Fruit fly (Drosophila melanogaster): ENCODE data around the gene CG45084.

Gene CG45084

DNA sequence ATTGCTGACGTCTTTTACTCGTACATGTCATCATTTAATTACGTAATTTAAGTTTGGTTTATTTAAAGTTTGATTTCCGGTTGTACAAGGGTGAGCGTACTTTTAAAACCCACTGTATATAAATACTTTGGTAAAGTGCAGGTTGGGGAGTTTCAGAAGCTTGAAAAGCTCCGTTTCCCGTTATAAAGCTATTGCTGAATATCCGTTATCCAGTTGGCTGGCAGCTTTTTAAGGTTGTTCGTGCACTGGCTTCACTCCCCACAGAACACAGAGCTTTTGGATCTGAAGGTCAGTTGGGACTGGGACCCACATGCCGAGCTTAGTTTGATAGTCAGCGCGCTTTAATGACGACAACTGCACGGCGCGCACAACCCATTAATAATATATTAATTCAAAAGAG is at the start of gene CG45084, which contains the start of gene BicC:
CG45084 (plus strand) TSS at position 321 of the 400 bp plus-strand sequence.
BicC (plus strand) TSS at position 321 of the 400 bp plus-strand sequence.
- TF ChIP-seq usp (GFP tag; optimal IDR thresholded peaks at IDR 0.05) (no peak), Dll (optimal IDR thresholded peaks at IDR 0.05) (no peak), EcR (GFP tag; optimal IDR thresholded peaks at IDR 0.05) (no peak)

DNA sequence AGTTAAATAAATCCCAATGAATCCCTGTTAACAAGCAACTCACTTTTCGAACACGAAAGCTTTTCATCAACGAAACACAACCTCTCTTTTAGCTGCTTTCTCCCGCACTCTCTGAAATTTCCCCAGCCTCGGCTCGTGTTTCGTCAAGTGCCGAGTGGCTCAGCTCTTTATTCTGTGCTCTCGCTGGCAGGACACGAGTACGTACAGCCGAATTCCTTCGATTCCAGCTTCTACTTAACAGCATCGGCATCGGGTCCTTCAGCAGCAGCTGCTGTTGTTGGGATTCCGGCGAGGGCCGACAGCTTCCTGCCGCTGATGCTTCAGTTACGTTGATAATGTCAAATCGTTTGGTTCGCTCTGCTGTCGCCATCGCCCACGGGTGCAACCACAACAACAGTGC is 41.6 kb upstream of the CG45084 start, which contains the start of gene beat-Ic:
beat-Ic (plus strand) TSS at position 93 of the 400 bp plus-strand sequence.
- TF ChIP-seq usp (GFP tag; optimal IDR thresholded peaks at IDR 0.05) = no peak

DNA sequence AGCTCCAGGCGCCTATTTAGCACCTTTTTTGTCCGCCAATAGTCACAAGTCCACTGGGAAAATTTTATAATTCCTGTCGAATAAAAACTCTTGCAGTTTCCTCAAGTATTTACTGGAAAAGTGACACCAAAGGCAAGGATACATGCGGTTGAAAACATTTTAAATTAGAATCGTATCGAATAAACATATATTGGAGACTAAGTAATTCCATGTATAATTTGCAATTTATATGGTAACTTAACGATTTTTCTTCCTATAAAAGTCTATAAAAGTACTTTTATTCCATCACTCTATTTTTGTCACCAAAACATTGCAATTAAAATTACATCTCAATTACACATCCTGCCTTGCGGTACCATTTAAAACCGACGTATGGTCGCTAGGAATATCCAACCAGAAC is 38.3 kb upstream of the CG45084 start, which contains the start of gene CG34167:
CG34167 (minus strand) TSS at position 101 of the 400 bp plus-strand sequence.
- TF ChIP-seq usp (GFP tag; optimal IDR thresholded peaks at IDR 0.05) = no peak
- TF ChIP-seq pan (optimal IDR thresholded peaks at IDR 0.05) = no peak
- no peak for TF ChIP-seq EcR (GFP tag; optimal IDR thresholded peaks at IDR 0.05)

DNA sequence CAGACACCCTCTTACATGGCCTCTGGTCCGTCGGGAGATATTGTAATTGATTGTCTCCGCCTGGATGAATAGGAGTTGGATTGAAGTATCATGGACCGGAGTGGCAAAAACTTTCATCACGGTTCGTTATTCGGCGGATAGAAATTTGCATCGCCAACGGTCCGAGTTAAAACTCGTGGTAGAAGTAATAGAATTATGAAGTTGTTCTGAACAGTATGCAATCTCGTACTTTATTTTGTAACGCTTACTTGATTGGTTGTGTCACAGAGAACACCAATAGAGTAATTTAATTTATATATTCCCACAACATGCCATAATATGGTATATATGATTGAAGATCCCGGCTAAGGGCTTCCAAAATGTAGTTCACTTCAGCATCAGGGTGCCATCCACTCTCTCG is 37.8 kb upstream of the CG45084 start, which contains the start of the genes CG13245 and CG43816:
CG13245 (plus strand) TSS at position 301 of the 400 bp plus-strand sequence.
CG43816 (plus strand) TSS at position 301 of the 400 bp plus-strand sequence.
- TF ChIP-seq Dll (optimal IDR thresholded peaks at IDR 0.05) (no peak), pan (optimal IDR thresholded peaks at IDR 0.05) (no peak), EcR (GFP tag; optimal IDR thresholded peaks at IDR 0.05) (no peak), psq (optimal IDR thresholded peaks at IDR 0.05) (no peak), CG8478 (optimal IDR thresholded peaks at IDR 0.05) (no peak), usp (GFP tag; optimal IDR thresholded peaks at IDR 0.05) (no peak)

DNA sequence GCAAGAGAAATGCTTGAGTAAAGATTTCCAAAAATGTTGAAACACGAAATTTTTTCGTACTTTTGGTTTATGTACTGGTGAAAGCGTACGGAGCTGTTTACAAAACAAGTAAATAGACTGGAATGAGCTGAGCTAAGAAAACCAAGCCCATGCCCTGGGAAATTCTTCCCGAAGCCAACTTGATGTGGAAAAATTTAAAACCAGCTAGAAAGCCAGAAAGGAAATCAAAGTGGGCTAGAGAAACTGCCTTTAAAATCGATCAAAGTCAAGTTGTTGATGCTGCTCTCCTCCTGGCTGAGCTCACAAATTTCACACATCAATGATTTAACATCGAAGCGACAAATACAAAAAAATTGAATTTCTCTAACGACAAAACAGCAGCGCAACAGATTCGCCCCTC is 35.7 kb upstream of the CG45084 start, which contains the start of gene CG31820:
CG31820 (minus strand) TSS at position 101 of the 400 bp plus-strand sequence.
- TF ChIP-seq Dll (optimal IDR thresholded peaks at IDR 0.05) = no peak
- no peak for TF ChIP-seq psq (optimal IDR thresholded peaks at IDR 0.05)

DNA sequence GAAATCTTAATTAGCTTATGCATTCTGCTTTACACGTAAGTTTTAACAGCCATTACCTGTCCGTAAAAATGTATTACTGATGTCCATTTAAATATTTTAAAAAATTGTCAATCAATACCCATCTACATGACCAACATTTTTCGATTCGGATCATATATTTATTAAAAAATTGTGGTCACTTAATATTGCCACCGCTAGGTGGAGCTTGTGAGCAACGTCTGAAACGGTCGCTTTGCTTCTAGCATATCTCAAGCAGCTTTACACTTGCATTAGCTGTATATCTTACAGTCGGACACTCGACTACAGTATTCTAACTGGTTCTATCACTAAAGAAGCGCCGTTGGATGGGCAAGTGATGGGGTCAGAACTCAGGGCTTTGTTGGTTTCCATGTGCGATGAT is 15.2 kb upstream of the CG45084 start:
- no peak for TF ChIP-seq EcR (GFP tag; optimal IDR thresholded peaks at IDR 0.05)
- no peak for TF ChIP-seq CG8478 (optimal IDR thresholded peaks at IDR 0.05)
- TF ChIP-seq psq (optimal IDR thresholded peaks at IDR 0.05) = no peak
- TF ChIP-seq Dll (optimal IDR thresholded peaks at IDR 0.05) = no peak
- TF ChIP-seq pan (optimal IDR thresholded peaks at IDR 0.05) = no peak
- no peak for TF ChIP-seq usp (GFP tag; optimal IDR thresholded peaks at IDR 0.05)

DNA sequence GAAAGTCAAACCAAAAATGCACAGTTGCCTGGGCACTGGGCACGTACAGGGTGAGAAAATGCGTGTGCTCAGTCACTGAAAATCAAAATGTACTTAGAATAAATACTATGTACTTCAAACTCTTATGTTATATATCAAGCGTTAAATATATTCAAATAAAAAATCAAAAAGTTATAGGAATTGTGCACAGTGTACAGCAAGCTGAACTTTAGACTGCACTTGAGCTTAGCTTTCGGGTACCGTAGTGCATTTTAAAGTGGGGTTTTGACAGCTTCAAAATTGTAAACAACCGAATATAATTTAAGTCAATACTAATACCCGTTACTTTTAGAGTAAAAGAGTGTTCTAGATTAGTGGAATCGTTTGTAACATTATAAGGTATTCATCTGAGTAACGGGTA is 1.6 kb upstream of the CG45084 start:
- no peak for TF ChIP-seq psq (optimal IDR thresholded peaks at IDR 0.05)
- no peak for TF ChIP-seq Dll (optimal IDR thresholded peaks at IDR 0.05)
- TF ChIP-seq pan (optimal IDR thresholded peaks at IDR 0.05) = no peak
- TF ChIP-seq EcR (GFP tag; optimal IDR thresholded peaks at IDR 0.05) = no peak
- TF ChIP-seq usp (GFP tag; optimal IDR thresholded peaks at IDR 0.05) = no peak
- no peak for TF ChIP-seq CG8478 (optimal IDR thresholded peaks at IDR 0.05)

DNA sequence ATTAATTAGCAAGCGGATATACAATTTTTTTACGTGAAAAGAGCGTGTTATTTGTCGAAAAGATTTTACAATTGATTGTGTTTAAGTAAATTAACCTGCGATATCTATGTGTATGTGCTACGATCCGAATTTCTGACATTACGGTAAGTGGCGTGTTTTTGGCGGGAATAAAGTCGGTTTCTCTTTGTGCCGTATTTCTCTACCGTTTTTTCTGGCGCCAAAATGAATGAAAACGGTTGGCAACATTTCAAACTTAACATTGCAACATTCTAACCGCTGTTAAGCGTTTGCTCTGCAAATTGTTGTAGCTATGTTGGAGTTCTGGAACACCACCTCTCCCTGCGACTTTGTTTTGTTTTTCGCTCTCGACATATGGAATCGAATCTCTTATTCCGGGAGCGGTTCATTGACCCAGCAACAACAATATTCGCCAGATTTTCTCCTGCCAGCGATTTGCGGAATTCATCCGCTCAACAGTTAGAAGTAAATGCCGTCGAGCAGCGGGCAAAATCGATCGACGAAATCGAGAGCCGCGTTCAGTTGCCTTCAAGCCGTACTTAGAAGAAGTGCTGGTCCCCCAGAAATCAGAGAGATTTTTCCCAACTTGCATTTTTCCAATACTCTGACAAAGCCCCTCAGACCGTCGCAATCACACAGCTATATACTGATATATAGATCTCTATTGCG is 681 bp downstream of the CG45084 start:
- TF ChIP-seq EcR (GFP tag; optimal IDR thresholded peaks at IDR 0.05) = no peak
- no peak for TF ChIP-seq Dll (optimal IDR thresholded peaks at IDR 0.05)
- TF ChIP-seq pan (optimal IDR thresholded peaks at IDR 0.05) = no peak

DNA sequence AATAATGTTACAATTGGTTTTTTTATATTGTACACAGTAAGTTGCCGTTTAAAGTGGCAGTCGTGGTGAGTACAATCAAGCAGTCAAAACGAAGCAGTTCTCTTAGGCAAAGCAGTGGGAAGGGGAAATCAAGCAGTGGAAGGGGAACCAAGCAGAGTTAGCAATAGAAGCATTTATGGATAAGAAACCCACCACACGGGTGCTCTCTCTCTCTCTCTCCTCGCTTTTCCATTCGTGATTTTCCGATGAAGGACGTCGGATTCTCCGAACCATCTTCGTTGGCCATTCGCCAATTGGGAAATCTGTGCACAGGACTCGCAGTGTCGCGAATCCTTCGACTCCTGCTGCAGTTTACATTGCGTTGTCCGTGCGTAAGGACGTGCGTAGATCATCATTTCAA is 7.8 kb downstream of the CG45084 start, which contains the start of gene beat-Ia:
beat-Ia (plus strand) TSS at position 319 of the 400 bp plus-strand sequence.
- no peak for TF ChIP-seq pan (optimal IDR thresholded peaks at IDR 0.05)

DNA sequence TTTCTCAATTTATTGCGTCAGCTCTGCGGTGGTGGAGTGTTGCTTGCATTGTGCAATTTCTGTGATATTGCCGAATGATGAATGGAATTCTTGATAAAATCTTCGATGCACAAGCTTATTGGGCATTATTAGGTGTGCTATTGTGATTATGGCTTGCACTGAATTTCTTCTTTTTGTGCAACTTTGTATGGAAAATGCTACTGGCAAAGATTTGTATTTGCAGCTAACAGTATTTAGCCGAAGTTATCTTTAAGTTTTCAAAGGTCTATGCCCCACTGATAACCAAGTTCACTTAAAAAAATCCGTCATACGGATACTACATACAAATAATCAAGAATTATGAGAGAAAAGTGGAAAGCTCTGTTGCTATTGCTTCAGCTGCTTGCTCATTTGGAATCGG is 52.9 kb downstream of the CG45084 start, which contains the start of gene CG4891:
CG4891 (plus strand) TSS at position 301 of the 400 bp plus-strand sequence.
- TF ChIP-seq psq (optimal IDR thresholded peaks at IDR 0.05) (no peak), EcR (GFP tag; optimal IDR thresholded peaks at IDR 0.05) (no peak), Dll (optimal IDR thresholded peaks at IDR 0.05) (no peak), usp (GFP tag; optimal IDR thresholded peaks at IDR 0.05) (no peak), pan (optimal IDR thresholded peaks at IDR 0.05) (no peak), CG8478 (optimal IDR thresholded peaks at IDR 0.05) (no peak)

All from whole organism.